Worm (Caenorhabditis elegans): Measurements from ENCODE around the gene Y37E11AL.9.
A peak's percentile ranks its signal among the peaks of the same experiment; 100 is the strongest.

Y37E11AL.9 gene

DNA sequence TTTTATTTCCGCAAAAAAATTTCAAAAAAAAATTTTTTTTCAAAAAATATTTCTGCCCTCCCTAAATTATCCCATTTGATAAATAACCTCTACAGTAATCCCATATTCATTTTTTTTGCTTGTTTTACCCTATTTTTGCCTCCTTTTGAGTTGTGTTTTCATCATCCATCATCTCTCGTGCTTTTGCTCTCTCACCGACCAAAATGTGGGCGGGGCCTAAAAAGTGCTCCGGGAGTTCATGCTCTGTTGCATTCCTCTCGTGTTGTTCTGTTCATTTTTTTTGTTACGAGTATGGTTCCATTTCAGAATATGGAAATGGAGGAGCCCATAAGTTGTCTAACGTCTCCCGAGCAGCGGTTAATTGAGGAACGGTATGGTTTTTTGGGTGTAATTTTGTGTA lies 8.7 kb upstream of the Y37E11AL.9 start, which contains the start of gene Y37E11AL.1:
TSS of gene Y37E11AL.1 (plus strand) at position 301 of the 400 bp plus-strand sequence.
- TF ChIP-seq ceh-24 (tag; optimal IDR thresholded peaks at IDR 0.05): no peak
- no peak for TF ChIP-seq fax-1 (tag; optimal IDR thresholded peaks at IDR 0.05)

DNA sequence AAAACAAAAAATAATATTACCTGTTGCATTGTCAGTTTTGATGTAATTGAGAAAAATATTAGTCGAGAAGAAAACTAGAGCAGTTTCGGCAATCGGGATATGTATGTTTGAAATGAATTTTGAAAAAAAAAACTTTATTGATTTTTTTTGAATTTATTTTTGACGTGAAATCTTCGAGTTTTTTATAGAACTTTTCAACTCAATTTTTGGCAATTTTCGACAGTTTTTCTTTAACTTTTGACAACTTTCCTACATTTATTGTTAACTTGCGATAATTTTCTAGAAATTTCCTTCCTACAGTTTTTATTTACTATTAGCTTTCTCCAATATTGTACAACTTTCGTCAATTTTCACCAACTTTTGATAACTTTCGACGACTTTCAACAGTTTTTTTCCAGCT lies 1.4 kb upstream of the Y37E11AL.9 start, which contains the start of gene Y37E11AL.12:
TSS of gene Y37E11AL.12 (minus strand) at position 101 of the 400 bp plus-strand sequence.
- TF ChIP-seq unc-42 (tag; optimal IDR thresholded peaks at IDR 0.05) (no peak), pag-3 (tag; optimal IDR thresholded peaks at IDR 0.05; ENCODE audit: borderline replicate concordance) (no peak), npax-4 (tag; optimal IDR thresholded peaks at IDR 0.05) (no peak), ttx-3 (tag; optimal IDR thresholded peaks at IDR 0.05) (no peak), hlh-8 (tag; optimal IDR thresholded peaks at IDR 0.05) (no peak), ceh-30 (tag; optimal IDR thresholded peaks at IDR 0.05) (no peak), zip-5 (tag; optimal IDR thresholded peaks at IDR 0.05) (no peak), ceh-31 (tag; optimal IDR thresholded peaks at IDR 0.05) (no peak), odd-2 (tag; optimal IDR thresholded peaks at IDR 0.05) (no peak), lim-6 (tag; optimal IDR thresholded peaks at IDR 0.05) (no peak), K09A11.1 (tag; optimal IDR thresholded peaks at IDR 0.05; ENCODE audit: insufficient read depth) (no peak), ceh-48 (tag; optimal IDR thresholded peaks at IDR 0.05) (no peak), unc-3 (GFP tag; conservative IDR thresholded peaks at IDR 0.05) (no peak), unc-3 (tag; optimal IDR thresholded peaks at IDR 0.05) (no peak), C08G9.2 (tag; optimal IDR thresholded peaks at IDR 0.05) (no peak), syd-9 (tag; optimal IDR thresholded peaks at IDR 0.05) (no peak), pros-1 (tag; optimal IDR thresholded peaks at IDR 0.05) (no peak), ets-4 (tag; optimal IDR thresholded peaks at IDR 0.05) (no peak)

ce11 chrIV:3698201-3698600 lies 2.3 kb downstream of the Y37E11AL.9 start, which contains the start of gene Y37E11AL.2:
Y37E11AL.2 (plus strand) TSS chrIV:3698501.
- TF ChIP-seq ceh-31 (tag; optimal IDR thresholded peaks at IDR 0.05) (no peak), ceh-19 (GFP tag; optimal IDR thresholded peaks at IDR 0.05) (no peak), sdc-2 (tag; optimal IDR thresholded peaks at IDR 0.05) (no peak), ceh-6 (GFP tag; optimal IDR thresholded peaks at IDR 0.05) (no peak), mec-3 (tag; optimal IDR thresholded peaks at IDR 0.05; ENCODE audit: borderline replicate concordance) (no peak)

DNA sequence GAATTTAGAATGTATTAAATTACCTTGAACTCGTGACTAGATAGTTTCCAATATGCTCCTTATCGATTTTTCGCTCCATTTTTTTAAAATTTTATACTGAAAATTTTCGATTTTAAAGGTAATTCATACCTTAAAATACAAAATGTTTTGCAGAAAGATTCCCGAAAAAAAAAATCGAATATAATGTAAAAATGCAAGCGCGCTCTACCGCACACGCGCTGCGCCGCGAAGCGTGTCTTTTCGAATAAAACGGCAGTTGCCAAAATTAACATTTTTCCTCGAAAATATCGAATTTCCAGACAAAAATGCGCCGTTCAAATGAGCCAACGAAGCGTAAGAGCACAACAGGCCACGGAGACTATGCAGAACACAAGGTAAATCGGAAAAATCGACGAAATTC lies 5.8 kb downstream of the Y37E11AL.9 start, which contains the start of the genes taf-6.2 and Y37E11AL.3:
TSS of gene taf-6.2 (minus strand) at position 96 of the 400 bp plus-strand sequence.
TSS of gene Y37E11AL.3 (plus strand) at position 298 of the 400 bp plus-strand sequence.
- TF ChIP-seq ztf-16 (tag; optimal IDR thresholded peaks at IDR 0.05) (no peak), ceh-48 (tag; optimal IDR thresholded peaks at IDR 0.05) (peak; percentile 54), zip-5 (tag; optimal IDR thresholded peaks at IDR 0.05) (no peak), sox-4 (tag; optimal IDR thresholded peaks at IDR 0.05) (no peak), unc-42 (tag; optimal IDR thresholded peaks at IDR 0.05) (peak; percentile 33), ceh-9 (tag; optimal IDR thresholded peaks at IDR 0.05) (no peak), mec-3 (tag; optimal IDR thresholded peaks at IDR 0.05; ENCODE audit: borderline replicate concordance) (no peak), ceh-34 (tag; optimal IDR thresholded peaks at IDR 0.05) (peak; percentile 4), ceh-31 (tag; optimal IDR thresholded peaks at IDR 0.05) (no peak), elt-2 (tag; optimal IDR thresholded peaks at IDR 0.05) (no peak), sdc-2 (tag; optimal IDR thresholded peaks at IDR 0.05) (no peak), dve-1 (tag; optimal IDR thresholded peaks at IDR 0.05) (no peak), ceh-45 (GFP tag; IDR thresholded peaks at IDR 0.05) (no peak), ttx-3 (tag; optimal IDR thresholded peaks at IDR 0.05) (no peak), eyg-1 (tag; optimal IDR thresholded peaks at IDR 0.05) (no peak)

DNA sequence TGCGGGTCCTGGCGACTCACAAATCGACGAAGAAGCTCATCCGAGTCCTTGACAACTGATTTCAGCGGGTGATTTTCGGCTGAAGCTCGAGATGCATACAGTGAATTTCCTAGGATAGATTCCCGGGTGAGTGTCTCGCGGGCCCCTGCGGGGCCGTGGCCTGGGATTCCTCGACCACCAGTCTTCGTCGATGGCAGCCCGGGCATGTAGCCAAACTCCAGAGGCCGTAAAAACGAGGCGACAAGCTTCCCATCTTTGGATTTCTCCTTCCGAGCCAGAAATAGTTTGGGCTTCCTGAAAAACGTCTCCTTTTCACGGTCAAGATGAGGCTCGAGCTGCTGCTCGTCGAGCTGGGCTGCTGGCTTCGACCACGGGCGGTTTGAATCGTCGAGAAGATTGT lies 12.4 kb downstream of the Y37E11AL.9 start:
- no peak for TF ChIP-seq hlh-30 (tag; optimal IDR thresholded peaks at IDR 0.05; ENCODE audit: insufficient read depth)

All from whole organism, late embryonic.